Fruit fly (Drosophila melanogaster): ENCODE data around the gene twy.

Gene twy

DNA sequence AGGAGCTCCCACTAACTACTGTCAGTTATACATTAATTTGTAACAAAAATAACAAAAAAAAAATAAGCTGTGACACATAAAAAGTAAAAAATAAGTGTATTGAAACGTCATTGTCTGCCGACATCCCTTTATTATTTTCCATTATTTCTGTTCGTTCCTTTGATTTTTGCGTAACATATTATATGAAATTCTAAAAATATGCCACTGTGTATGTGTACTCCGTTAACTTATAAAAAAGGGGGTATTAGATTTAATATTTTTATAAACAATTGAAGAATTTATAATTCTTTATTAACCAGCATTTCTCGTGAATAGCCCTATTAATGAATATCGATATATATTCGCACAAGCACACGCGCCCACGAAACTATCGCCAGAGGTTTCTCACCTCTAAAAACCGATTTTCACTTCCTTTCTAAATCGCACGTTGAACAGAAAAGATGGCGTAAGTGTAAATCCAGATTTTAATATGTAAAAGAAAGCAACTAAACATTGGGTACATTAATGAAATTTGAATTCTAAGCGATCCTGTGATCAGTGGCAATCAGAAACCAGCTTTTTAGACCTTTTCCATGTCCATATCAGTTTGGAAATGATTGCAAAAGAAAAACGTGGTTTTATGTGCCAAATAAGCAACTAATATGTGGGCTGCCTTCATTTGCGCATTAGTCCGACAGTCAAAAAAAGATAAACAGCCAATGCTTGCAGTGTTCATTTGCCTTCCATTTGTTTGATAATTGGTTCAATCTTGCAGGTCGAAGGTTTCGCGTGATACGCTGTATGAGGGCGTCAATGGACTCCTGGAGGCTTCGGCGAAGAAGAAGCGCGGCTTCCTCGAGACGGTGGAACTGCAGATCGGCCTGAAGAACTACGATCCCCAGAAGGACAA lies 29.6 kb upstream of the twy start, which contains the start of gene RpL10Ab (continued):
- peak; percentile 31 for TF ChIP-seq slp2 (GFP tag; optimal IDR thresholded peaks at IDR 0.05)
- peak; percentile 88 for TF ChIP-seq CG7963 (GFP tag; IDR thresholded peaks at IDR 0.05; ENCODE audit: partially characterized antibody)
- TF ChIP-seq NK7.1 (GFP tag; optimal IDR thresholded peaks at IDR 0.05): no peak
- peak; percentile 64 for TF ChIP-seq CG18619 (GFP tag; optimal IDR thresholded peaks at IDR 0.05)
- TF ChIP-seq CG18764 (GFP tag; optimal IDR thresholded peaks at IDR 0.05): peak; percentile 32
- peak; percentile 82 for TF ChIP-seq knrl (GFP tag; IDR thresholded peaks at IDR 0.05; ENCODE audit: partially characterized antibody)
- TF ChIP-seq toy (GFP tag; IDR thresholded peaks at IDR 0.05): peak; percentile 21; the same call in 1 of the 2 replicates
- peak; percentile 56 for TF ChIP-seq CG10366 (GFP tag; IDR thresholded peaks at IDR 0.05)
- TF ChIP-seq D19B (GFP tag; optimal IDR thresholded peaks at IDR 0.05): peak; percentile 49
- TF ChIP-seq CG6683 (GFP tag; optimal IDR thresholded peaks at IDR 0.05): peak; percentile 25
- TF ChIP-seq Antp (GFP tag; optimal IDR thresholded peaks at IDR 0.05): no peak
- peak; percentile 37 for TF ChIP-seq MBD-R2 (GFP tag; IDR thresholded peaks at IDR 0.05)
- TF ChIP-seq Hsf (GFP tag; optimal IDR thresholded peaks at IDR 0.05): peak; percentile 46
- no peak; the same call in 2 of the 3 replicates for TF ChIP-seq CG11695 (GFP tag; IDR thresholded peaks at IDR 0.05)
- no peak for TF ChIP-seq bab2 (GFP tag; optimal IDR thresholded peaks at IDR 0.05)
- TF ChIP-seq CG3847 (GFP tag; IDR thresholded peaks at IDR 0.05): peak; percentile 45
- peak; percentile 46 for TF ChIP-seq PHDP (tag; optimal IDR thresholded peaks at IDR 0.05)
- peak; percentile 55 for TF ChIP-seq CG1602 (GFP tag; optimal IDR thresholded peaks at IDR 0.05)
- TF ChIP-seq CG12942 (GFP tag; optimal IDR thresholded peaks at IDR 0.05): no peak
- TF ChIP-seq CG8765 (GFP tag; IDR thresholded peaks at IDR 0.05): peak; percentile 44; the same call in 1 of the 2 replicates
- TF ChIP-seq CG4730 (GFP tag; IDR thresholded peaks at IDR 0.05): 0 out of 2 replicates have a peak, but pooled peaks have one; percentile 9
- no peak for TF ChIP-seq CG8944 (GFP tag; optimal IDR thresholded peaks at IDR 0.05)
- TF ChIP-seq sug (tag; optimal IDR thresholded peaks at IDR 0.05): peak; percentile 33
- TF ChIP-seq CG15696 (tag; optimal IDR thresholded peaks at IDR 0.05): peak; percentile 50
- no peak for TF ChIP-seq Dp (GFP tag; optimal IDR thresholded peaks at IDR 0.05)
- no peak for TF ChIP-seq CG13123 (GFP tag; optimal IDR thresholded peaks at IDR 0.05)
- TF ChIP-seq CG2875 (GFP tag; optimal IDR thresholded peaks at IDR 0.05): peak; percentile 39
- peak; percentile 33 for TF ChIP-seq CG10267 (tag; optimal IDR thresholded peaks at IDR 0.05)
- TF ChIP-seq cas (GFP tag; IDR thresholded peaks at IDR 0.05): peak; percentile 56; the same call in 1 of the 2 replicates
- TF ChIP-seq Rfx (GFP tag; IDR thresholded peaks at IDR 0.05): peak; percentile 83
- peak; percentile 31 for TF ChIP-seq pho (GFP tag; optimal IDR thresholded peaks at IDR 0.05)
- TF ChIP-seq Optix (GFP tag; IDR thresholded peaks at IDR 0.05): peak; percentile 50; the same call in 1 of the 3 replicates
- TF ChIP-seq aop (GFP tag; IDR thresholded peaks at IDR 0.05): no peak
- no peak for TF ChIP-seq CG5180 (GFP tag; optimal IDR thresholded peaks at IDR 0.05)
- TF ChIP-seq Elba2 (GFP tag; optimal IDR thresholded peaks at IDR 0.05): no peak
- 0 out of 2 replicates have a peak, but pooled peaks have one; percentile 51 for TF ChIP-seq Nf-YA (GFP tag; IDR thresholded peaks at IDR 0.05)
- TF ChIP-seq odd (GFP tag; optimal IDR thresholded peaks at IDR 0.05): peak; percentile 37
- TF ChIP-seq CG1529 (GFP tag; optimal IDR thresholded peaks at IDR 0.05): no peak
- TF ChIP-seq jing (GFP tag; optimal IDR thresholded peaks at IDR 0.05): no peak
- TF ChIP-seq CG11504 (tag; optimal IDR thresholded peaks at IDR 0.05): peak; percentile 83
- TF ChIP-seq wor (GFP tag; IDR thresholded peaks at IDR 0.05): 0 out of 2 replicates have a peak, but pooled peaks have one; percentile 23
- TF ChIP-seq Dek (tag; optimal IDR thresholded peaks at IDR 0.05): peak; percentile 48
- TF ChIP-seq CG14710 (tag; optimal IDR thresholded peaks at IDR 0.05): peak; percentile 71
- no peak for TF ChIP-seq Myb (GFP tag; optimal IDR thresholded peaks at IDR 0.05)
- TF ChIP-seq cato (GFP tag; optimal IDR thresholded peaks at IDR 0.05; ENCODE audit: borderline replicate concordance): peak; percentile 15
- TF ChIP-seq otp (GFP tag; IDR thresholded peaks at IDR 0.05): peak; percentile 72; the same call in 2 of the 3 replicates
- no peak for TF ChIP-seq ftz-f1 (GFP tag; optimal IDR thresholded peaks at IDR 0.05)
- TF ChIP-seq CG7928 (GFP tag; optimal IDR thresholded peaks at IDR 0.05): peak; percentile 47
- peak; percentile 54 for TF ChIP-seq her (GFP tag; optimal IDR thresholded peaks at IDR 0.05)
